Worm (Caenorhabditis elegans): ENCODE results near the gene F25H9.7.

The F25H9.7 gene

DNA sequence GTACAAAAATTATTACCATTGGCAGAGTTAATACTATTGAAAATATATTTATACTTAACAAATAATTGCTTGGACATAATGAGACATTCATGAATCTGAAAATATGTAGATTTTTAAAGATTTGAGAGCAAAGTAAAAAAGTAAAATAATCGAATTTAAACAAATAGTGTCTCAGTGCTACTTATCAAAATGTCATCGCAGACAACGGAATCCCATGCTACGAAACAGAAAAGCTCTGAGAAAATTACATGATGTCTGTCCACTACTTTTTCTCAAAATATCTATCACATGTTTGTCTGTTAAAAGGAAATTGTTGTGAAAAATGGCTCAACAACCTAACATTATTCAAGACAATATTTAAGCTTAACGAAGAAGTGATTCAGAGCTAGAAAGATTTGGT, 16.2 kb downstream of the F25H9.7 start, which contains the start of gene T10G3.4:
Gene T10G3.4 (minus strand): TSS at position 101 of the 400 bp plus-strand sequence.
- no peak for TF ChIP-seq nhr-77 (tag; optimal IDR thresholded peaks at IDR 0.05)
- TF ChIP-seq mab-5 (tag; optimal IDR thresholded peaks at IDR 0.05), result no peak
- TF ChIP-seq fos-1 (tag; optimal IDR thresholded peaks at IDR 0.05), result no peak

DNA sequence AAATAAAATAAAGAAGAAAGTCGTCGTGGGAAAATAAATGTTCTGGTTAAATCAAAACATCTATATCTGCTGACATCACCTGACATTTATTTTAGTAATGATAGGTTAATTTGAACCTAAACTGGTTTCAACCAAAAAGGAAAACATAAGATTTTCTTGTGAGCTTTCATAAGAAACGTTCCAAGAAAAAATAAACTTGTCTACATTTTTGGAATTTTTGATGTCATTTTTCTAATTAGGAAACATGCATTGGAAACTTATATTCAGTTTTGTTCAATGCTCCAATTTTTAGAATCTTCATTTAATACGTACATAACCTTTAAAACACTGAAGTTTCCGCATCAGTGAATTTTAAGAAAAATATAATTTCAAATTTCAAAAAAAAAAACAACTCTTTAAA, 17.6 kb downstream of the F25H9.7 start:
- TF ChIP-seq blmp-1 (tag; optimal IDR thresholded peaks at IDR 0.05; ENCODE audit: insufficient read depth) (no peak), nhr-21 (tag; optimal IDR thresholded peaks at IDR 0.05) (no peak), Y55F3AM.14 (GFP tag; optimal IDR thresholded peaks at IDR 0.05) (no peak), unc-55 (GFP tag; optimal IDR thresholded peaks at IDR 0.05) (no peak), nhr-10 (tag; optimal IDR thresholded peaks at IDR 0.05) (no peak), ceh-82 (tag; optimal IDR thresholded peaks at IDR 0.05) (no peak), sem-4 (tag; optimal IDR thresholded peaks at IDR 0.05) (no peak), ztf-4 (tag; optimal IDR thresholded peaks at IDR 0.05) (no peak), R02D3.7 (tag; optimal IDR thresholded peaks at IDR 0.05) (no peak), snpc-4 (tag; optimal IDR thresholded peaks at IDR 0.05) (no peak), mab-5 (tag; optimal IDR thresholded peaks at IDR 0.05) (no peak), nhr-129 (tag; optimal IDR thresholded peaks at IDR 0.05) (no peak), alr-1 (tag; optimal IDR thresholded peaks at IDR 0.05) (no peak), nhr-6 (tag; optimal IDR thresholded peaks at IDR 0.05) (no peak), nhr-12 (tag; optimal IDR thresholded peaks at IDR 0.05) (no peak), aly-2 (tag; optimal IDR thresholded peaks at IDR 0.05) (no peak)

DNA sequence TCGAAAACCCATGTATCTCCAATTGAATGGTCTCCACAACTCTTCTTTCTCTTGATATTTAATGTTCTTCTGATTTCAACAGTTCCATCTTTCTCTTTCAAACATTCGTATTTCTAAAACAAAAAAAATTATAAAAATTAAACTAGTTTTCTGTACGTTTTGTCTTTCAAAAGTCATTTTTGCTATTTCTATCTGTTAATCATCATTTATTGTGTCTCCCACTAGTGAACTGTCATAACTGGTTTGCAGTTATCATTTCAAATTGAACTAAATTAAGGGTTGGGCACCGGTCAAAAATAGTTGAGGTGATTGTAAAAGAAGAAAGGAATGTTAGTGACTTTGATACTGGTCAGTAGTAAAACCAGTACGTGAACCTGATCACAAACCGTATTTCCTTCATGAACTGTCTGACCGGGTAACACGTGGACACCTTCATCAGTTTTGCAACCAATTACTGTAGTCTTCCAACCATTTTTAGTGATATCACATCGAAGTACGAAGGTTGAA, 20.2 kb downstream of the F25H9.7 start:
- no peak for TF ChIP-seq nhr-129 (tag; optimal IDR thresholded peaks at IDR 0.05)
- TF ChIP-seq blmp-1 (tag; optimal IDR thresholded peaks at IDR 0.05; ENCODE audit: insufficient read depth), result peak; percentile 20
- no peak for TF ChIP-seq mab-5 (tag; optimal IDR thresholded peaks at IDR 0.05)
- peak; percentile 44 for TF ChIP-seq nhr-25 (tag; optimal IDR thresholded peaks at IDR 0.05)
- TF ChIP-seq lin-39 (tag; optimal IDR thresholded peaks at IDR 0.05), result no peak
- TF ChIP-seq unc-55 (GFP tag; optimal IDR thresholded peaks at IDR 0.05), result no peak
- TF ChIP-seq sma-9 (GFP tag; optimal IDR thresholded peaks at IDR 0.05), result peak; percentile 46
- no peak for TF ChIP-seq sma-9 (tag; optimal IDR thresholded peaks at IDR 0.05)
- no peak for TF ChIP-seq nhr-23 (tag; optimal IDR thresholded peaks at IDR 0.05)

DNA sequence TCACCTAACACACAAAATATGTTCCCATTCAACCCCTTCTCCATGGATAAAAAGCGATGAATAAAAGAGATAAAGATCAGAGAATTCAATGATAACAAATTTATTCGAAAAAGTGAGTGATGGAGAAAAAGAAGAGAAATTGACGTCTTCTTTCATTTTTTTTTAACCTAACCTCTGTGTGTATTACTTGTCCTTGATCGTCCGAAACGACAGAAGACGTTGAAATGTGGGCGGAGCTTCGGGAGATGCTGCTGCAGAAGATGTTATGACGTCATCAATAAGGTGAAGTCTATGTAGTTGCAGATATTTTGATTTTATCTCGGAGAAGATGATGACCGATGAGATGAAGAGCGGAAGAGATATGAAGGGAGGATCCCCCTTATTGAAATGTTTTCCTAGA, 21.7 kb downstream of the F25H9.7 start, which contains the start of gene T10G3.3:
Gene T10G3.3 (minus strand): TSS at position 370 of the 400 bp plus-strand sequence.
- TF ChIP-seq sma-9 (GFP tag; optimal IDR thresholded peaks at IDR 0.05) (peak; percentile 55), sma-9 (tag; optimal IDR thresholded peaks at IDR 0.05) (no peak), blmp-1 (tag; optimal IDR thresholded peaks at IDR 0.05; ENCODE audit: insufficient read depth) (peak; percentile 70), fos-1 (tag; optimal IDR thresholded peaks at IDR 0.05) (peak; percentile 51), elt-1 (tag; optimal IDR thresholded peaks at IDR 0.05) (peak; percentile 43), mbf-1 (tag; optimal IDR thresholded peaks at IDR 0.05) (no peak), egl-27 (tag; optimal IDR thresholded peaks at IDR 0.05) (peak; percentile 13), gmeb-1 (tag; optimal IDR thresholded peaks at IDR 0.05) (no peak), nhr-25 (tag; optimal IDR thresholded peaks at IDR 0.05) (peak; percentile 61), mdl-1 (tag; optimal IDR thresholded peaks at IDR 0.05) (no peak), ceh-16 (tag; optimal IDR thresholded peaks at IDR 0.05) (peak; percentile 57), nhr-21 (tag; optimal IDR thresholded peaks at IDR 0.05) (peak; percentile 4), snpc-4 (tag; optimal IDR thresholded peaks at IDR 0.05) (no peak)

DNA sequence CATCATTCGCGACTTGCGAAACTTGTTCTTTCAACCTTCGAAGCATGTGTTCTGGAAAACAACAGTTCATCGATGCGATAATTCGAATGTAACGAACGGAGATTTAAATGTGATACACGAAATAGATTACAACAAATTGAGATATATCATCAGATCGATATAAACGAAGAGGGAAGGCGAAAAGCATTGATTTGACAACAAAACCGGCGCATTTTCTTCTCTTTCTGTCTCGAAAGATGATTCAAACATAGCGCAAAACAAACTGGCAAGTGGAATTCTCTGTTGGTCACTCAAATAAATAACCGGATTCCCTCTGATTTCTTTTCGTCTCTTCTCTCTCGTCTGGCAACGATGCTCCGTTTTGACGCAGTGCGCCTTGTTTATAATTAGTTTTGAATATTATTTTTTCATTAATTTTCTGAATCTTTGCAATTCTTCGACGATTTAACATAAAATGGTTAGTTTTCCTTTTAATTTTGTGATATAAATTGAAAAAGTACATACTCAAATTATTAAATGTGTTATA, 29.2 kb downstream of the F25H9.7 start, which contains the start of the genes eea-1 and gut-2:
Gene eea-1 (minus strand): TSS at position 51 of the 526 bp plus-strand sequence.
Gene gut-2 (plus strand): TSS at position 369 of the 526 bp plus-strand sequence.
- no peak for TF ChIP-seq nhr-12 (tag; optimal IDR thresholded peaks at IDR 0.05)
- peak; percentile 81 for TF ChIP-seq F13H6.1 (tag; optimal IDR thresholded peaks at IDR 0.05)
- no peak for TF ChIP-seq peb-1 (tag; optimal IDR thresholded peaks at IDR 0.05)
- TF ChIP-seq nhr-10 (tag; optimal IDR thresholded peaks at IDR 0.05), result no peak
- TF ChIP-seq unc-39 (tag; optimal IDR thresholded peaks at IDR 0.05), result no peak
- TF ChIP-seq mbf-1 (tag; optimal IDR thresholded peaks at IDR 0.05), result no peak
- peak; percentile 77 for TF ChIP-seq nhr-25 (tag; optimal IDR thresholded peaks at IDR 0.05)
- TF ChIP-seq nhr-23 (tag; optimal IDR thresholded peaks at IDR 0.05), result no peak
- TF ChIP-seq lin-11 (tag; optimal IDR thresholded peaks at IDR 0.05), result peak; percentile 15
- no peak for TF ChIP-seq ama-1 (optimal IDR thresholded peaks at IDR 0.05)
- peak; percentile 61 for TF ChIP-seq crh-2 (tag; optimal IDR thresholded peaks at IDR 0.05)
- no peak for TF ChIP-seq lin-39 (tag; optimal IDR thresholded peaks at IDR 0.05)
- TF ChIP-seq unc-55 (GFP tag; optimal IDR thresholded peaks at IDR 0.05), result peak; percentile 72
- peak; percentile 20 for TF ChIP-seq egl-27 (tag; optimal IDR thresholded peaks at IDR 0.05)
- TF ChIP-seq ceh-82 (tag; optimal IDR thresholded peaks at IDR 0.05), result no peak
- TF ChIP-seq nhr-129 (tag; optimal IDR thresholded peaks at IDR 0.05), result peak; percentile 56
- TF ChIP-seq C34F6.9 (tag; optimal IDR thresholded peaks at IDR 0.05), result peak; percentile 86
- no peak for TF ChIP-seq ztf-1 (GFP tag; conservative IDR thresholded peaks at IDR 0.05)
- TF ChIP-seq nhr-6 (tag; optimal IDR thresholded peaks at IDR 0.05), result no peak
- TF ChIP-seq zag-1 (tag; optimal IDR thresholded peaks at IDR 0.05), result no peak
- no peak for TF ChIP-seq mdl-1 (tag; optimal IDR thresholded peaks at IDR 0.05)
- TF ChIP-seq gmeb-1 (tag; optimal IDR thresholded peaks at IDR 0.05), result peak; percentile 42
- peak; percentile 21 for TF ChIP-seq ztf-4 (tag; optimal IDR thresholded peaks at IDR 0.05)
- TF ChIP-seq snpc-4 (tag; optimal IDR thresholded peaks at IDR 0.05), result peak; percentile 54
- no peak for TF ChIP-seq elt-1 (tag; optimal IDR thresholded peaks at IDR 0.05)
- no peak for TF ChIP-seq sem-4 (tag; optimal IDR thresholded peaks at IDR 0.05)
- peak; percentile 72 for TF ChIP-seq nhr-21 (tag; optimal IDR thresholded peaks at IDR 0.05)
- TF ChIP-seq lin-13 (GFP tag; optimal IDR thresholded peaks at IDR 0.05), result peak; percentile 51
- peak; percentile 56 for TF ChIP-seq fos-1 (tag; optimal IDR thresholded peaks at IDR 0.05)
- TF ChIP-seq unc-62 (GFP tag; optimal IDR thresholded peaks at IDR 0.05), result no peak
- no peak for TF ChIP-seq skn-1 (tag; optimal IDR thresholded peaks at IDR 0.05)
- TF ChIP-seq mab-5 (tag; optimal IDR thresholded peaks at IDR 0.05), result peak; percentile 58

All from whole organism, L2 larva.